Fruit fly (Drosophila melanogaster) whole organism, embryonic: ENCODE measurements around the gene CG44271.

ENCODE experiments used
- BtbVII ChIP-seq: fragments of 200-800 bp; sonication (Bioruptor generic); optimal IDR thresholded peaks from 3 replicates; lab custom pipeline; 2017; ENCODE audit warnings: missing biosample characterization, mild to moderate bottlenecking, missing genetic modification characterization
- CG1024 ChIP-seq: fragments of 200-800 bp; sonication (Bioruptor generic); IDR thresholded peaks from 2 replicates; pipeline ENCODE4 v1.3.6; 2022; ENCODE audit warnings: missing biosample characterization, missing genetic modification characterization
- CG10267 ChIP-seq: fragments of 200-800 bp; sonication (Bioruptor generic); optimal IDR thresholded peaks from 2 replicates; lab custom pipeline; 2018; ENCODE audit warnings: missing biosample characterization, mild to moderate bottlenecking, missing genetic modification characterization, moderate library complexity
- CG10321 ChIP-seq: fragments of 200-800 bp; sonication (Bioruptor generic); IDR thresholded peaks from 2 replicates; pipeline ENCODE4 v1.3.6; 2022; ENCODE audit warnings: missing biosample characterization, missing genetic modification characterization
- CG10959 ChIP-seq: fragments of 200-800 bp; sonication (Bioruptor generic); IDR thresholded peaks from 2 replicates; pipeline ENCODE4 v1.3.6; 2022; ENCODE audit warnings: missing biosample characterization, missing genetic modification characterization
- CG11504 ChIP-seq: fragments of 200-800 bp; sonication (Bioruptor generic); optimal IDR thresholded peaks from 3 replicates; lab custom pipeline; 2019; ENCODE audit warnings: missing biosample characterization, mild to moderate bottlenecking, missing genetic modification characterization, moderate library complexity
- CG11696 ChIP-seq: fragments of 200-800 bp; sonication (Bioruptor generic); IDR thresholded peaks from 2 replicates; pipeline ENCODE4 v1.3.6; 2022; ENCODE audit warnings: missing biosample characterization, missing genetic modification characterization
- CG12236 ChIP-seq: fragments of 200-800 bp; sonication (Bioruptor generic); optimal IDR thresholded peaks from 2 replicates; lab custom pipeline; 2016; ENCODE audit warnings: missing biosample characterization, missing genetic modification characterization
- CG13775 ChIP-seq: fragments of 200-800 bp; sonication (Bioruptor generic); optimal IDR thresholded peaks from 3 replicates; lab custom pipeline; 2017; ENCODE audit warnings: missing biosample characterization, mild to moderate bottlenecking, missing genetic modification characterization
- CG16813 ChIP-seq: fragments of 200-800 bp; sonication (Bioruptor generic); IDR thresholded peaks from 3 replicates; pipeline ENCODE4 v1.3.6; 2022; ENCODE audit warnings: missing biosample characterization, missing genetic modification characterization; ENCODE audit not compliant: partially characterized antibody
- CG31365 ChIP-seq: fragments of 200-800 bp; sonication (Bioruptor generic); optimal IDR thresholded peaks from 2 replicates; lab custom pipeline; 2018; ENCODE audit warnings: missing biosample characterization, mild to moderate bottlenecking, missing genetic modification characterization
- CG31441 ChIP-seq: fragments of 200-800 bp; sonication (Bioruptor generic); IDR thresholded peaks from 2 replicates; pipeline ENCODE4 v1.3.6; 2022; ENCODE audit warnings: missing biosample characterization, missing genetic modification characterization
- CG32767 ChIP-seq: fragments of 200-800 bp; sonication (Bioruptor generic); IDR thresholded peaks from 2 replicates; pipeline ENCODE4 v1.3.6; 2022; ENCODE audit warnings: missing biosample characterization, missing genetic modification characterization
- CG34224 ChIP-seq: fragments of 200-800 bp; sonication (Bioruptor generic); IDR thresholded peaks from 3 replicates; pipeline ENCODE4 v1.3.6; 2022; ENCODE audit warnings: missing biosample characterization, missing genetic modification characterization; ENCODE audit not compliant: partially characterized antibody
- CG42726 ChIP-seq: fragments of 200-800 bp; sonication (Bioruptor generic); IDR thresholded peaks from 2 replicates; pipeline ENCODE4 v1.3.6; 2022; ENCODE audit warnings: missing biosample characterization, missing genetic modification characterization; ENCODE audit not compliant: partially characterized antibody
- CG4360 ChIP-seq: fragments of 200-800 bp; sonication (Bioruptor generic); IDR thresholded peaks from 2 replicates; pipeline ENCODE4 v1.3.6; 2022; ENCODE audit warnings: missing biosample characterization, missing genetic modification characterization
- CG5245 ChIP-seq: fragments of 200-800 bp; sonication (Bioruptor generic); optimal IDR thresholded peaks from 3 replicates; lab custom pipeline; 2016; ENCODE audit warnings: missing biosample characterization, missing genetic modification characterization
- CG6175 ChIP-seq: fragments of 200-800 bp; sonication (Bioruptor generic); IDR thresholded peaks from 3 replicates; pipeline ENCODE4 v1.3.6; 2022; ENCODE audit warnings: missing biosample characterization, missing genetic modification characterization
- CG7928 ChIP-seq: fragments of 200-800 bp; sonication (Bioruptor generic); optimal IDR thresholded peaks from 2 replicates; lab custom pipeline; 2017; ENCODE audit warnings: missing biosample characterization, mild to moderate bottlenecking, missing genetic modification characterization
- CG8924 ChIP-seq: fragments of 200-800 bp; optimal IDR thresholded peaks from 3 replicates; lab custom pipeline; 2019; ENCODE audit warnings: missing biosample characterization, mild to moderate bottlenecking, missing genetic modification characterization, moderate library complexity
- CG9876 ChIP-seq: fragments of 200-800 bp; sonication (Bioruptor generic); optimal IDR thresholded peaks from 2 replicates; lab custom pipeline; 2016; ENCODE audit warnings: missing biosample characterization, missing genetic modification characterization
- Dp ChIP-seq: fragments of 200-800 bp; sonication (Bioruptor generic); optimal IDR thresholded peaks from 2 replicates; lab custom pipeline; 2018; ENCODE audit warnings: missing biosample characterization, mild to moderate bottlenecking, missing genetic modification characterization, moderate library complexity
- Ets97D ChIP-seq: fragments of 200-800 bp; sonication (Bioruptor generic); optimal IDR thresholded peaks from 3 replicates; lab custom pipeline; 2016; ENCODE audit warnings: missing biosample characterization, missing genetic modification characterization
- Lim3 ChIP-seq: fragments of 200-800 bp; sonication (Bioruptor generic); IDR thresholded peaks from 2 replicates; pipeline ENCODE4 v1.3.6; 2022; ENCODE audit warnings: missing biosample characterization, missing genetic modification characterization
- MBD-R2 ChIP-seq: fragments of 200-800 bp; sonication (Bioruptor generic); IDR thresholded peaks from 2 replicates; pipeline ENCODE4 v1.3.6; 2022; ENCODE audit warnings: missing biosample characterization, missing genetic modification characterization
- MESR4 ChIP-seq: fragments of 200-800 bp; sonication (Bioruptor generic); optimal IDR thresholded peaks from 2 replicates; lab custom pipeline; 2018; ENCODE audit warnings: missing biosample characterization, mild to moderate bottlenecking, missing genetic modification characterization, moderate library complexity
- PHDP ChIP-seq: fragments of 200-800 bp; sonication (Bioruptor generic); optimal IDR thresholded peaks from 3 replicates; lab custom pipeline; 2018; ENCODE audit warnings: missing biosample characterization, mild to moderate bottlenecking, missing genetic modification characterization, moderate library complexity
- Poxn ChIP-seq: fragments of 200-800 bp; sonication (Bioruptor generic); IDR thresholded peaks from 2 replicates; pipeline ENCODE4 v1.3.6; 2022; ENCODE audit warnings: missing biosample characterization, missing genetic modification characterization
- Rfx ChIP-seq: fragments of 200-800 bp; sonication (Bioruptor generic); IDR thresholded peaks from 2 replicates; pipeline ENCODE4 v1.3.6; 2022; ENCODE audit warnings: missing biosample characterization, missing genetic modification characterization
- Rx ChIP-seq: fragments of 200-800 bp; sonication (Bioruptor generic); IDR thresholded peaks from 2 replicates; pipeline ENCODE4 v1.3.6; 2022; ENCODE audit warnings: missing biosample characterization, missing genetic modification characterization
- Sin3A ChIP-seq: fragments of >200 bp; optimal IDR thresholded peaks from 2 replicates; lab custom pipeline; 2018
- Trl ChIP-seq, 3 experiments: fragments of >200 bp in 2 of 3; fragments of 200-800 bp in 1 of 3; sonication (Bioruptor generic) in 1 of 3; optimal IDR thresholded peaks; 2 replicates in 1 of 3; 3 replicates in 2 of 3; lab custom pipeline; 2016 to 2017; ENCODE audit warnings: missing biosample characterization in 1 of 3, missing genetic modification characterization in 1 of 3
- chif ChIP-seq, 2 experiments: fragments of 200-800 bp; sonication (Bioruptor generic); optimal IDR thresholded peaks; 3 replicates each; lab custom pipeline; 2016; ENCODE audit warnings: missing biosample characterization in 2 of 2, missing genetic modification characterization in 2 of 2
- chm ChIP-seq: fragments of 200-800 bp; sonication (Bioruptor generic); IDR thresholded peaks from 2 replicates; pipeline ENCODE4 v1.3.6; 2022; ENCODE audit warnings: missing biosample characterization, missing genetic modification characterization
- en ChIP-seq: fragments of 200-800 bp; sonication (Bioruptor generic); optimal IDR thresholded peaks from 2 replicates; lab custom pipeline; 2016; ENCODE audit warnings: missing biosample characterization, missing genetic modification characterization
- ewg ChIP-seq: fragments of 200-800 bp; sonication (Bioruptor generic); optimal IDR thresholded peaks from 3 replicates; lab custom pipeline; 2017; ENCODE audit warnings: mild to moderate bottlenecking, missing biosample characterization, missing genetic modification reagents, missing genetic modification characterization
- fd64A ChIP-seq: fragments of 200-800 bp; sonication (Bioruptor generic); optimal IDR thresholded peaks from 3 replicates; lab custom pipeline; 2018; ENCODE audit warnings: missing biosample characterization, mild to moderate bottlenecking, missing genetic modification characterization
- gce ChIP-seq: fragments of 200-800 bp; sonication (Bioruptor generic); IDR thresholded peaks from 3 replicates; pipeline ENCODE4 v1.3.6; 2022; ENCODE audit warnings: missing biosample characterization, missing genetic modification characterization
- gsb-n ChIP-seq: fragments of 200-800 bp; sonication (Bioruptor generic); optimal IDR thresholded peaks from 3 replicates; lab custom pipeline; 2018; ENCODE audit warnings: missing biosample characterization, mild to moderate bottlenecking, missing genetic modification characterization
- jigr1 ChIP-seq: fragments of 200-800 bp; sonication (Bioruptor generic); IDR thresholded peaks from 3 replicates; pipeline ENCODE4 v1.3.6; 2022; ENCODE audit warnings: missing biosample characterization, missing genetic modification characterization
- pb ChIP-seq: fragments of 200-800 bp; sonication (Bioruptor generic); optimal IDR thresholded peaks from 3 replicates; lab custom pipeline; 2016; ENCODE audit warnings: missing biosample characterization, missing genetic modification characterization
- salm ChIP-seq: fragments of 200-800 bp; sonication (Bioruptor generic); optimal IDR thresholded peaks from 2 replicates; lab custom pipeline; 2018; ENCODE audit warnings: missing biosample characterization, mild to moderate bottlenecking, missing genetic modification characterization
- schlank ChIP-seq: fragments of 200-800 bp; sonication (Bioruptor generic); optimal IDR thresholded peaks from 2 replicates; lab custom pipeline; 2018; ENCODE audit warnings: missing biosample characterization, mild to moderate bottlenecking, missing genetic modification characterization
- sim ChIP-seq: fragments of 200-800 bp; sonication (Bioruptor generic); IDR thresholded peaks from 2 replicates; pipeline ENCODE4 v1.3.6; 2022; ENCODE audit warnings: missing biosample characterization, missing genetic modification characterization
- sug ChIP-seq: fragments of 200-800 bp; optimal IDR thresholded peaks from 2 replicates; lab custom pipeline; 2019; ENCODE audit warnings: missing biosample characterization, mild to moderate bottlenecking, missing genetic modification characterization, moderate library complexity
- tna ChIP-seq: fragments of 200-800 bp; sonication (Bioruptor generic); IDR thresholded peaks from 2 replicates; pipeline ENCODE4 v1.3.6; 2022; ENCODE audit warnings: missing biosample characterization, missing genetic modification characterization; ENCODE audit not compliant: partially characterized antibody
- vnd ChIP-seq: fragments of 200-800 bp; sonication (Bioruptor generic); IDR thresholded peaks from 3 replicates; pipeline ENCODE4 v1.3.6; 2022; ENCODE audit warnings: missing biosample characterization, missing genetic modification characterization; ENCODE audit not compliant: partially characterized antibody
- vvl ChIP-seq: fragments of 200-800 bp; sonication (Bioruptor generic); IDR thresholded peaks from 2 replicates; pipeline ENCODE4 v1.3.6; 2022; ENCODE audit warnings: missing biosample characterization, missing genetic modification characterization
- wdn ChIP-seq: fragments of 200-800 bp; sonication (Bioruptor generic); IDR thresholded peaks from 2 replicates; pipeline ENCODE4 v1.3.6; 2022; ENCODE audit warnings: missing biosample characterization, missing genetic modification characterization

CG44271 gene

dm6 chr2L:6722822-6723749, 24.6 kb downstream of the CG44271 start, which contains the start of gene homer (continued):
- TF ChIP-seq CG7928 (GFP tag; lab: Kevin White, UChicago) (no peak), CG34224 (GFP tag; lab: Robert Waterston, UW) (peak; percentile 90; the same call in 2 of the 3 replicates), pb (GFP tag; lab: Kevin White, UChicago) (no peak), BtbVII (GFP tag; lab: Kevin White, UChicago) (no peak), MESR4 (GFP tag; lab: Kevin White, UChicago) (peak; percentile 91), CG5245 (GFP tag; lab: Kevin White, UChicago) (no peak), sug (tag; lab: Kevin White, UChicago) (peak; percentile 46), PHDP (tag; lab: Kevin White, UChicago) (no peak), CG10959 (GFP tag; lab: Robert Waterston, UW) (no peak), en (GFP tag; lab: Kevin White, UChicago) (peak; percentile 11), chif (GFP tag; optimal IDR thresholded peaks at IDR 0.05; lab: Kevin White, UChicago) (no peak), CG31365 (no peak), CG32767 (GFP tag; lab: Robert Waterston, UW) (peak; percentile 53; the same call in 1 of the 2 replicates), CG9876 (GFP tag; lab: Kevin White, UChicago) (no peak), chm (GFP tag; lab: Robert Waterston, UW) (no peak), CG10321 (no peak), Dp (GFP tag; lab: Kevin White, UChicago) (peak; percentile 62), CG12236 (GFP tag; lab: Kevin White, UChicago) (no peak), fd64A (peak; percentile 48), tna (GFP tag; lab: Robert Waterston, UW) (peak; percentile 96), CG6175 (GFP tag; lab: Robert Waterston, UW) (no peak), wdn (GFP tag; lab: Robert Waterston, UW) (no peak), CG1024 (no peak), schlank (tag; lab: Kevin White, UChicago) (no peak), Sin3A (peak; percentile 51), gsb-n (tag; lab: Kevin White, UChicago) (peak; percentile 48), Trl (optimal IDR thresholded peaks at IDR 0.05; lab: Kevin White, UChicago) (no peak), Trl (GFP tag; optimal IDR thresholded peaks at IDR 0.05; lab: Kevin White, UChicago) (no peak), vvl (peak; percentile 18; the same call in 1 of the 2 replicates), Rx (no peak), ewg (GFP tag; lab: Kevin White, UChicago) (no peak), CG10267 (tag; lab: Kevin White, UChicago) (peak; percentile 28), Poxn (no peak), CG11504 (tag; lab: Kevin White, UChicago) (no peak), salm (tag; lab: Kevin White, UChicago) (no peak), CG31441 (GFP tag; lab: Robert Waterston, UW) (no peak), CG16813 (peak; percentile 96), Rfx (GFP tag; lab: Robert Waterston, UW) (peak; percentile 23; the same call in 1 of the 2 replicates), CG11696 (no peak), CG13775 (GFP tag; lab: Kevin White, UChicago) (no peak), jigr1 (no peak), CG8924 (tag; lab: Kevin White, UChicago) (peak; percentile 3), Lim3 (no peak), Ets97D (GFP tag; lab: Kevin White, UChicago) (no peak), sim (GFP tag; lab: Robert Waterston, UW) (no peak), gce (no peak), MBD-R2 (GFP tag; lab: Robert Waterston, UW) (peak; percentile 38), vnd (GFP tag; lab: Robert Waterston, UW) (peak; percentile 93), CG4360 (GFP tag; lab: Robert Waterston, UW) (peak; percentile 99), CG42726 (GFP tag; lab: Robert Waterston, UW) (peak; percentile 85)
